Fruit fly (Drosophila melanogaster) whole organism, embryonic: ENCODE measurements around the gene CG7320.

ENCODE experiments used
- Antp ChIP-seq: fragments of 200-800 bp; sonication (Bioruptor generic); optimal IDR thresholded peaks from 3 replicates; lab custom pipeline; 2016; ENCODE audit warnings: missing biosample characterization, missing genetic modification characterization
- CG1024 ChIP-seq: fragments of 200-800 bp; sonication (Bioruptor generic); IDR thresholded peaks from 2 replicates; pipeline ENCODE4 v1.3.6; 2022; ENCODE audit warnings: missing biosample characterization, missing genetic modification characterization
- CG10654 ChIP-seq: fragments of 200-800 bp; sonication (Bioruptor generic); optimal IDR thresholded peaks from 2 replicates; lab custom pipeline; 2016; ENCODE audit warnings: missing biosample characterization, missing genetic modification characterization
- CG12659 ChIP-seq: fragments of 200-800 bp; sonication (Bioruptor generic); optimal IDR thresholded peaks from 3 replicates; lab custom pipeline; 2017; ENCODE audit warnings: mild to moderate bottlenecking, missing biosample characterization, missing genetic modification reagents, missing genetic modification characterization
- CG12744 ChIP-seq: fragments of 200-800 bp; sonication (Bioruptor generic); optimal IDR thresholded peaks from 2 replicates; lab custom pipeline; 2016; ENCODE audit warnings: missing biosample characterization, missing genetic modification characterization
- CG15011 ChIP-seq: fragments of 200-800 bp; sonication (Bioruptor generic); optimal IDR thresholded peaks from 3 replicates; lab custom pipeline; 2018; ENCODE audit warnings: missing biosample characterization, mild to moderate bottlenecking, missing genetic modification characterization
- CG15479 ChIP-seq: fragments of 200-800 bp; sonication (Bioruptor generic); optimal IDR thresholded peaks from 3 replicates; lab custom pipeline; 2019; ENCODE audit warnings: missing biosample characterization, mild to moderate bottlenecking, missing genetic modification characterization, moderate library complexity
- CG2199 ChIP-seq: fragments of 200-800 bp; sonication (Bioruptor generic); IDR thresholded peaks from 3 replicates; pipeline ENCODE4 v1.3.6; 2022; ENCODE audit warnings: missing biosample characterization, missing genetic modification characterization
- CG30020 ChIP-seq: fragments of 200-800 bp; optimal IDR thresholded peaks from 2 replicates; lab custom pipeline; 2019; ENCODE audit warnings: missing biosample characterization, mild to moderate bottlenecking, missing genetic modification characterization, moderate library complexity
- CG32772 ChIP-seq: fragments of 200-800 bp; sonication (Bioruptor generic); IDR thresholded peaks from 2 replicates; pipeline ENCODE4 v1.3.6; 2022; ENCODE audit warnings: missing biosample characterization, missing genetic modification characterization
- CG3281 ChIP-seq: fragments of 200-800 bp; sonication (Bioruptor generic); optimal IDR thresholded peaks from 3 replicates; lab custom pipeline; 2017; ENCODE audit warnings: missing biosample characterization, mild to moderate bottlenecking, missing genetic modification characterization
- CG4424 ChIP-seq: fragments of 200-800 bp; sonication (Bioruptor generic); optimal IDR thresholded peaks from 3 replicates; lab custom pipeline; 2016; ENCODE audit warnings: missing biosample characterization, missing genetic modification characterization
- CG6254 ChIP-seq: fragments of 200-800 bp; sonication (Bioruptor generic); optimal IDR thresholded peaks from 3 replicates; lab custom pipeline; 2017; ENCODE audit warnings: mild to moderate bottlenecking, missing biosample characterization, missing genetic modification reagents, missing genetic modification characterization
- CG7357 ChIP-seq: fragments of 200-800 bp; sonication (Bioruptor generic); IDR thresholded peaks from 3 replicates; pipeline ENCODE4 v1.3.6; 2022; ENCODE audit warnings: missing biosample characterization, missing genetic modification characterization
- CG8944 ChIP-seq: fragments of 200-800 bp; sonication (Bioruptor generic); optimal IDR thresholded peaks from 3 replicates; lab custom pipeline; 2016; ENCODE audit warnings: missing biosample characterization, missing genetic modification characterization
- CG9797 ChIP-seq: fragments of 200-800 bp; sonication (Bioruptor generic); optimal IDR thresholded peaks from 3 replicates; lab custom pipeline; 2018; ENCODE audit warnings: missing biosample characterization, mild to moderate bottlenecking, missing genetic modification characterization
- CG9817 ChIP-seq: fragments of 200-800 bp; sonication (Bioruptor generic); optimal IDR thresholded peaks from 2 replicates; lab custom pipeline; 2018; ENCODE audit warnings: missing biosample characterization, mild to moderate bottlenecking, missing genetic modification characterization, moderate library complexity
- E2f2 ChIP-seq: fragments of 200-800 bp; sonication (Bioruptor generic); IDR thresholded peaks from 2 replicates; pipeline ENCODE4 v1.3.6; 2022; ENCODE audit warnings: missing biosample characterization, missing genetic modification characterization
- Ets65A ChIP-seq: fragments of 200-800 bp; sonication (Bioruptor generic); peaks from one replicate; lab custom pipeline; 2016; ENCODE audit warnings: missing biosample characterization, missing genetic modification characterization
- Fer1 ChIP-seq: fragments of 200-800 bp; sonication (Bioruptor generic); optimal IDR thresholded peaks from 2 replicates; lab custom pipeline; 2017; ENCODE audit warnings: missing biosample characterization, mild to moderate bottlenecking, missing genetic modification characterization
- Fer3 ChIP-seq: fragments of 200-800 bp; sonication (Bioruptor generic); optimal IDR thresholded peaks from 2 replicates; lab custom pipeline; 2018; ENCODE audit warnings: missing biosample characterization, mild to moderate bottlenecking, missing genetic modification characterization, moderate library complexity
- Hr39 ChIP-seq: fragments of >200 bp; optimal IDR thresholded peaks from 2 replicates; lab custom pipeline; 2017
- Mrtf ChIP-seq: fragments of 200-800 bp; sonication (Bioruptor generic); IDR thresholded peaks from 3 replicates; pipeline ENCODE4 v1.3.6; 2022; ENCODE audit warnings: missing biosample characterization, missing genetic modification characterization
- NFAT ChIP-seq: fragments of 200-800 bp; sonication (Bioruptor generic); IDR thresholded peaks from 2 replicates; pipeline ENCODE4 v1.3.6; 2022; ENCODE audit warnings: missing biosample characterization, missing genetic modification characterization
- Nf-YA ChIP-seq: fragments of 200-800 bp; sonication (Bioruptor generic); IDR thresholded peaks from 2 replicates; pipeline ENCODE4 v1.3.6; 2022; ENCODE audit warnings: missing biosample characterization, missing genetic modification characterization
- PHDP ChIP-seq: fragments of 200-800 bp; sonication (Bioruptor generic); optimal IDR thresholded peaks from 3 replicates; lab custom pipeline; 2018; ENCODE audit warnings: missing biosample characterization, mild to moderate bottlenecking, missing genetic modification characterization, moderate library complexity
- Rx ChIP-seq: fragments of 200-800 bp; sonication (Bioruptor generic); IDR thresholded peaks from 2 replicates; pipeline ENCODE4 v1.3.6; 2022; ENCODE audit warnings: missing biosample characterization, missing genetic modification characterization
- Stat92E ChIP-seq, 3 experiments: fragments of >200 bp in 2 of 3; fragments of 200-800 bp in 1 of 3; sonication (Bioruptor generic) in 1 of 3; optimal IDR thresholded peaks; 2 replicates each; lab custom pipeline; 2017 to 2019; ENCODE audit warnings: missing biosample characterization in 3 of 3, missing genetic modification characterization in 3 of 3, mild to moderate bottlenecking in 1 of 3, moderate library complexity in 1 of 3
- Tbp ChIP-seq: fragments of >200 bp; optimal IDR thresholded peaks from 2 replicates; lab custom pipeline; 2018; ENCODE audit warnings: missing biosample characterization, missing genetic modification characterization
- Trl ChIP-seq, 3 experiments: fragments of >200 bp in 2 of 3; fragments of 200-800 bp in 1 of 3; sonication (Bioruptor generic) in 1 of 3; optimal IDR thresholded peaks; 2 replicates in 1 of 3; 3 replicates in 2 of 3; lab custom pipeline; 2016 to 2017; ENCODE audit warnings: missing biosample characterization in 1 of 3, missing genetic modification characterization in 1 of 3
- ato ChIP-seq: fragments of 200-800 bp; sonication (Bioruptor generic); IDR thresholded peaks from 2 replicates; pipeline ENCODE4 v1.3.6; 2022; ENCODE audit warnings: missing biosample characterization, missing genetic modification characterization; ENCODE audit not compliant: partially characterized antibody
- croc ChIP-seq: fragments of 200-800 bp; sonication (Bioruptor generic); conservative IDR thresholded peaks from 3 replicates; pipeline ENCODE4 v1.3.6; 2022; ENCODE audit warnings: missing biosample characterization, missing genetic modification characterization
- crp ChIP-seq, 2 experiments: fragments of 200-800 bp; sonication (Bioruptor generic); optimal IDR thresholded peaks; 2 replicates in 1 of 2; 3 replicates in 1 of 2; lab custom pipeline; 2017; ENCODE audit warnings: missing biosample characterization in 2 of 2, missing genetic modification characterization in 2 of 2, mild to moderate bottlenecking in 1 of 2, moderate library complexity in 1 of 2
- exex ChIP-seq: fragments of 200-800 bp; sonication (Bioruptor generic); optimal IDR thresholded peaks from 4 replicates; lab custom pipeline; 2018; ENCODE audit warnings: missing biosample characterization, mild to moderate bottlenecking, missing genetic modification characterization, moderate library complexity
- hth ChIP-seq: fragments of >200 bp; optimal IDR thresholded peaks from 2 replicates; lab custom pipeline; 2017; ENCODE audit warnings: inconsistent platforms
- insv ChIP-seq, 2 experiments: fragments of 200-800 bp; sonication (Bioruptor generic); optimal IDR thresholded peaks; 3 replicates each; lab custom pipeline; 2016 to 2018; ENCODE audit warnings: missing biosample characterization in 2 of 2, missing genetic modification characterization in 2 of 2
- maf-S ChIP-seq: fragments of 200-800 bp; sonication (Bioruptor generic); optimal IDR thresholded peaks from 2 replicates; lab custom pipeline; 2016; ENCODE audit warnings: missing biosample characterization, missing genetic modification characterization
- oc ChIP-seq: fragments of 200-800 bp; sonication (Bioruptor generic); optimal IDR thresholded peaks from 2 replicates; lab custom pipeline; 2018; ENCODE audit warnings: missing biosample characterization, mild to moderate bottlenecking, missing genetic modification characterization, moderate library complexity
- p53 ChIP-seq: fragments of 200-800 bp; sonication (Bioruptor generic); optimal IDR thresholded peaks from 2 replicates; lab custom pipeline; 2016; ENCODE audit warnings: missing biosample characterization, missing genetic modification characterization
- pb ChIP-seq: fragments of 200-800 bp; sonication (Bioruptor generic); optimal IDR thresholded peaks from 3 replicates; lab custom pipeline; 2016; ENCODE audit warnings: missing biosample characterization, missing genetic modification characterization
- ro ChIP-seq: fragments of 200-800 bp; sonication (Bioruptor generic); IDR thresholded peaks from 2 replicates; pipeline ENCODE4 v1.3.6; 2022; ENCODE audit warnings: missing biosample characterization, missing genetic modification characterization
- shn ChIP-seq: fragments of 200-800 bp; sonication (Bioruptor generic); optimal IDR thresholded peaks from 3 replicates; lab custom pipeline; 2016; ENCODE audit warnings: missing biosample characterization, missing genetic modification characterization
- sna ChIP-seq: fragments of 200-800 bp; sonication (Bioruptor generic); IDR thresholded peaks from 2 replicates; pipeline ENCODE4 v1.3.6; 2022; ENCODE audit warnings: missing biosample characterization, missing genetic modification characterization; ENCODE audit not compliant: partially characterized antibody
- sqz ChIP-seq: fragments of 200-800 bp; sonication (Bioruptor generic); optimal IDR thresholded peaks from 3 replicates; lab custom pipeline; 2018; ENCODE audit warnings: missing biosample characterization, mild to moderate bottlenecking, missing genetic modification characterization
- sug ChIP-seq: fragments of 200-800 bp; optimal IDR thresholded peaks from 2 replicates; lab custom pipeline; 2019; ENCODE audit warnings: missing biosample characterization, mild to moderate bottlenecking, missing genetic modification characterization, moderate library complexity
- tna ChIP-seq: fragments of 200-800 bp; sonication (Bioruptor generic); IDR thresholded peaks from 2 replicates; pipeline ENCODE4 v1.3.6; 2022; ENCODE audit warnings: missing biosample characterization, missing genetic modification characterization; ENCODE audit not compliant: partially characterized antibody
- tx ChIP-seq: fragments of 200-800 bp; sonication (Bioruptor generic); optimal IDR thresholded peaks from 2 replicates; lab custom pipeline; 2016; ENCODE audit warnings: missing biosample characterization, missing genetic modification characterization

The CG7320 gene

dm6 chr3L:18221275-18221858 is 20.1 kb downstream of the CG7320 start (continued):
- TF ChIP-seq CG2199 (GFP tag; lab: Robert Waterston, UW) (peak; percentile 81; the same call in 2 of the 3 replicates), NFAT (GFP tag; lab: Robert Waterston, UW) (no peak), Rx (GFP tag; lab: Robert Waterston, UW) (no peak), sqz (peak; percentile 83), CG32772 (GFP tag; lab: Robert Waterston, UW) (peak; percentile 33; the same call in 1 of the 2 replicates)

dm6 chr3L:18222284-18222683 is 21.0 kb downstream of the CG7320 start:
- peak; percentile 17 for TF ChIP-seq Ets65A (GFP tag; lab: Kevin White, UChicago)
- no peak for TF ChIP-seq exex
- TF ChIP-seq tx (GFP tag; lab: Kevin White, UChicago) = no peak
- peak; percentile 38 for TF ChIP-seq oc
- TF ChIP-seq Trl (optimal IDR thresholded peaks at IDR 0.05; lab: Kevin White, UChicago) = no peak
- no peak for TF ChIP-seq Trl (GFP tag; optimal IDR thresholded peaks at IDR 0.05; lab: Kevin White, UChicago)
- TF ChIP-seq crp (GFP tag; optimal IDR thresholded peaks at IDR 0.05; lab: Kevin White, UChicago) = no peak
- TF ChIP-seq CG1024 (GFP tag; lab: Robert Waterston, UW) = no peak
- no peak for TF ChIP-seq CG10654 (GFP tag; lab: Kevin White, UChicago)

- TF ChIP-seq CG12659 (no peak), CG3281 (GFP tag; lab: Kevin White, UChicago) (no peak), CG9797 (GFP tag; lab: Kevin White, UChicago) (no peak), E2f2 (GFP tag; lab: Robert Waterston, UW) (no peak), CG32772 (GFP tag; lab: Robert Waterston, UW) (0 out of 2 replicates have a peak, but pooled peaks have one; percentile 29), Stat92E (GFP tag; optimal IDR thresholded peaks at IDR 0.05; lab: Kevin White, UChicago) (no peak), ro (no peak), CG1024 (GFP tag; lab: Robert Waterston, UW) (no peak), sug (tag; lab: Kevin White, UChicago) (no peak), maf-S (no peak), shn (GFP tag; lab: Kevin White, UChicago) (no peak), hth (lab: Kevin White, UChicago) (no peak), CG12744 (GFP tag; lab: Kevin White, UChicago) (no peak), CG15479 (GFP tag; lab: Kevin White, UChicago) (no peak), tna (GFP tag; lab: Robert Waterston, UW) (no peak), CG6254 (GFP tag; lab: Kevin White, UChicago) (peak; percentile 32), p53 (no peak), CG9817 (no peak), insv (GFP tag; optimal IDR thresholded peaks at IDR 0.05; lab: Kevin White, UChicago) (no peak), CG30020 (tag; lab: Kevin White, UChicago) (no peak), pb (GFP tag; lab: Kevin White, UChicago) (no peak), PHDP (peak; percentile 23), Hr39 (lab: Kevin White, UChicago) (no peak), CG8944 (GFP tag; lab: Kevin White, UChicago) (no peak), Tbp (no peak), Fer3 (tag; lab: Kevin White, UChicago) (no peak), CG7357 (GFP tag; lab: Robert Waterston, UW) (no peak), CG15011 (no peak), Antp (no peak), ato (no peak), exex (no peak), Fer1 (no peak), Mrtf (GFP tag; lab: Robert Waterston, UW) (no peak), Nf-YA (GFP tag; lab: Robert Waterston, UW) (no peak), croc (GFP tag; lab: Robert Waterston, UW) (0 out of 3 replicates have a peak, but pooled peaks have one; percentile 19), CG4424 (GFP tag; lab: Kevin White, UChicago) (peak; percentile 19), sna (no peak)
Measured at dm6 chr3L:18223437-18223836, 22.1 kb downstream of the CG7320 start.
